Fruit fly (Drosophila melanogaster): ENCODE data around the gene fng.

fng gene

dm6 chr3L:20944180-20944579, 5.1 kb downstream of the fng start (continued):
- TF ChIP-seq CG16813 (GFP tag; IDR thresholded peaks at IDR 0.05; ENCODE audit: partially characterized antibody), result no peak
- TF ChIP-seq D (optimal IDR thresholded peaks at IDR 0.05), result no peak
- TF ChIP-seq D (GFP tag; optimal IDR thresholded peaks at IDR 0.05), result peak; percentile 58
- TF ChIP-seq CG10267 (tag; optimal IDR thresholded peaks at IDR 0.05), result no peak
- TF ChIP-seq CHES-1-like (GFP tag; optimal IDR thresholded peaks at IDR 0.05), result peak; percentile 8
- peak; percentile 79 for TF ChIP-seq kni (GFP tag; optimal IDR thresholded peaks at IDR 0.05)
- no peak for TF ChIP-seq sob (GFP tag; IDR thresholded peaks at IDR 0.05)
- TF ChIP-seq CG4282 (GFP tag; optimal IDR thresholded peaks at IDR 0.05), result no peak
- no peak for TF ChIP-seq CG17361 (GFP tag; IDR thresholded peaks at IDR 0.05)
- TF ChIP-seq odd (GFP tag; optimal IDR thresholded peaks at IDR 0.05), result peak; percentile 48
- peak; percentile 6 for TF ChIP-seq jumu (GFP tag; optimal IDR thresholded peaks at IDR 0.05)
- TF ChIP-seq Side (GFP tag; optimal IDR thresholded peaks at IDR 0.05), result peak; percentile 29
- no peak for TF ChIP-seq prd (optimal IDR thresholded peaks at IDR 0.05)
- 0 out of 3 replicates have a peak, but pooled peaks have one; percentile 8 for TF ChIP-seq prd (GFP tag; IDR thresholded peaks at IDR 0.05)
- no peak for TF ChIP-seq NC2α (GFP tag; optimal IDR thresholded peaks at IDR 0.05)
- no peak for TF ChIP-seq CG2712 (tag; optimal IDR thresholded peaks at IDR 0.05)
- TF ChIP-seq CG2116 (GFP tag; optimal IDR thresholded peaks at IDR 0.05), result peak; percentile 22
- TF ChIP-seq Atf3 (GFP tag; optimal IDR thresholded peaks at IDR 0.05), result peak; percentile 9
- no peak for TF ChIP-seq CG42726 (GFP tag; IDR thresholded peaks at IDR 0.05; ENCODE audit: partially characterized antibody)
- TF ChIP-seq CG15601 (tag; optimal IDR thresholded peaks at IDR 0.05), result peak; percentile 47
- TF ChIP-seq CG16863 (GFP tag; optimal IDR thresholded peaks at IDR 0.05), result peak; percentile 44
- TF ChIP-seq unc-4 (GFP tag; IDR thresholded peaks at IDR 0.05; ENCODE audit: partially characterized antibody), result no peak
- no peak for TF ChIP-seq Sin3A (optimal IDR thresholded peaks at IDR 0.05)
- peak; percentile 47 for TF ChIP-seq shn (GFP tag; optimal IDR thresholded peaks at IDR 0.05)
- peak; percentile 55 for TF ChIP-seq CG7745 (tag; optimal IDR thresholded peaks at IDR 0.05)
- TF ChIP-seq CG3995 (GFP tag; optimal IDR thresholded peaks at IDR 0.05), result no peak
- no peak for TF ChIP-seq CG1024 (GFP tag; IDR thresholded peaks at IDR 0.05)
- no peak for TF ChIP-seq CG16815 (GFP tag; optimal IDR thresholded peaks at IDR 0.05)
- no peak for TF ChIP-seq jing (GFP tag; optimal IDR thresholded peaks at IDR 0.05)
- TF ChIP-seq nau (GFP tag; optimal IDR thresholded peaks at IDR 0.05), result peak; percentile 29
- TF ChIP-seq CG6175 (GFP tag; IDR thresholded peaks at IDR 0.05), result no peak
- TF ChIP-seq CG3281 (GFP tag; optimal IDR thresholded peaks at IDR 0.05), result no peak
- no peak for TF ChIP-seq GATAe (GFP tag; conservative IDR thresholded peaks at IDR 0.05)
- TF ChIP-seq eve (GFP tag; optimal IDR thresholded peaks at IDR 0.05), result no peak
- TF ChIP-seq bcd (GFP tag; optimal IDR thresholded peaks at IDR 0.05), result peak; percentile 24
- TF ChIP-seq CG18599 (GFP tag; optimal IDR thresholded peaks at IDR 0.05), result peak; percentile 28
- TF ChIP-seq Trl (optimal IDR thresholded peaks at IDR 0.05), result no peak
- peak; percentile 41 for TF ChIP-seq Trl (GFP tag; optimal IDR thresholded peaks at IDR 0.05)
- TF ChIP-seq CG5180 (GFP tag; optimal IDR thresholded peaks at IDR 0.05), result peak; percentile 16
- no peak for TF ChIP-seq CG14050 (GFP tag; IDR thresholded peaks at IDR 0.05)
- TF ChIP-seq hbn (GFP tag; IDR thresholded peaks at IDR 0.05; ENCODE audit: partially characterized antibody), result no peak
- TF ChIP-seq repo (GFP tag; optimal IDR thresholded peaks at IDR 0.05), result peak; percentile 5
- no peak for TF ChIP-seq danr (GFP tag; IDR thresholded peaks at IDR 0.05)
- no peak for TF ChIP-seq CG17385 (GFP tag; optimal IDR thresholded peaks at IDR 0.05)
- TF ChIP-seq ara (GFP tag; IDR thresholded peaks at IDR 0.05), result peak; percentile 43; the same call in 1 of the 2 replicates
- no peak for TF ChIP-seq da (GFP tag; optimal IDR thresholded peaks at IDR 0.05)
- peak; percentile 8 for TF ChIP-seq salm (tag; optimal IDR thresholded peaks at IDR 0.05)
- peak; percentile 29 for TF ChIP-seq grn (GFP tag; optimal IDR thresholded peaks at IDR 0.05)
- no peak for TF ChIP-seq TFAM (GFP tag; optimal IDR thresholded peaks at IDR 0.05)
- TF ChIP-seq CG8944 (GFP tag; optimal IDR thresholded peaks at IDR 0.05), result no peak
- peak; percentile 67 for TF ChIP-seq Xrp1 (GFP tag; IDR thresholded peaks at IDR 0.05)
- peak; percentile 22 for TF ChIP-seq CG1233 (GFP tag; optimal IDR thresholded peaks at IDR 0.05)

Data from whole organism, embryonic.